Fruit fly (Drosophila melanogaster) Kc167 (cell line): ENCODE data around the gene nesd.

ENCODE experiments used
- Myc ChIP-seq: fragments of >200 bp; optimal IDR thresholded peaks from 2 replicates; lab custom pipeline; 2017; ENCODE audit warnings: missing external identifiers
- h ChIP-seq: fragments of >200 bp; optimal IDR thresholded peaks from 3 replicates; lab custom pipeline; 2018; ENCODE audit warnings: missing external identifiers
- ttk ChIP-seq: sonication (Bioruptor generic); optimal IDR thresholded peaks from 2 replicates; lab custom pipeline; 2017; ENCODE audit warnings: missing external identifiers

dm6 chr2L:20091094-20091679, 2.6 kb upstream of the nesd start, which contains the start of the genes CG10747 and Pyroxd1:
- TF ChIP-seq Myc (lab: Kevin White, UChicago): no peak
- TF ChIP-seq h (lab: Kevin White, UChicago): no peak
- no peak for TF ChIP-seq ttk (lab: Kevin White, UChicago)
